Fruit fly (Drosophila melanogaster): ENCODE data around the gene Ag5r.

The Ag5r gene

dm6 chrX:14825470-14825787, 39.1 kb upstream of the Ag5r start:
- no peak for TF ChIP-seq CG7987 (GFP tag; optimal IDR thresholded peaks at IDR 0.05)
- peak; percentile 62 for TF ChIP-seq CG17385 (GFP tag; optimal IDR thresholded peaks at IDR 0.05)
- TF ChIP-seq Opbp (GFP tag; IDR thresholded peaks at IDR 0.05; ENCODE audit: partially characterized antibody): 0 out of 3 replicates have a peak, but pooled peaks have one; percentile 22
- TF ChIP-seq Dad (GFP tag; optimal IDR thresholded peaks at IDR 0.05): no peak
- TF ChIP-seq CG4360 (GFP tag; IDR thresholded peaks at IDR 0.05): peak; percentile 96
- no peak for TF ChIP-seq Ada2b (GFP tag; IDR thresholded peaks at IDR 0.05)
- TF ChIP-seq crol (GFP tag; IDR thresholded peaks at IDR 0.05): 0 out of 2 replicates have a peak, but pooled peaks have one; percentile 72

dm6 chrX:14824690-14825469, 38.5 kb upstream of the Ag5r start:
- TF ChIP-seq az2 (GFP tag; optimal IDR thresholded peaks at IDR 0.05): no peak
- no peak for TF ChIP-seq bcd (GFP tag; optimal IDR thresholded peaks at IDR 0.05)
- TF ChIP-seq gsb-n (tag; optimal IDR thresholded peaks at IDR 0.05): no peak
- peak in 1 of 2 experiments; percentile 32 for TF ChIP-seq Pdp1 (GFP tag; optimal IDR thresholded peaks at IDR 0.05)
- TF ChIP-seq CG3065 (GFP tag; optimal IDR thresholded peaks at IDR 0.05): peak; percentile 48
- TF ChIP-seq ap (GFP tag; IDR thresholded peaks at IDR 0.05): no peak
- TF ChIP-seq fd96Cb (tag; optimal IDR thresholded peaks at IDR 0.05): no peak
- TF ChIP-seq CG4360 (GFP tag; IDR thresholded peaks at IDR 0.05): peak; percentile 94
- peak; percentile 35 to 44 for TF ChIP-seq Trl (optimal IDR thresholded peaks at IDR 0.05)
- no peak for TF ChIP-seq Trl (GFP tag; optimal IDR thresholded peaks at IDR 0.05)
- TF ChIP-seq wek (GFP tag; optimal IDR thresholded peaks at IDR 0.05): no peak
- peak; percentile 42 for TF ChIP-seq CG1832 (GFP tag; optimal IDR thresholded peaks at IDR 0.05)
- peak; percentile 51 for TF ChIP-seq Med (GFP tag)
- no peak for TF ChIP-seq dmrt11E (tag; optimal IDR thresholded peaks at IDR 0.05)
- TF ChIP-seq Ets65A (GFP tag): peak; percentile 54
- no peak for TF ChIP-seq zf30C (GFP tag; optimal IDR thresholded peaks at IDR 0.05)
- 0 out of 3 replicates have a peak, but pooled peaks have one; percentile 7 for TF ChIP-seq so (GFP tag; IDR thresholded peaks at IDR 0.05)
- TF ChIP-seq Meics (GFP tag; optimal IDR thresholded peaks at IDR 0.05): no peak
- TF ChIP-seq CG2889 (GFP tag; IDR thresholded peaks at IDR 0.05): no peak
- peak; percentile 35 for TF ChIP-seq CG17385 (GFP tag; optimal IDR thresholded peaks at IDR 0.05)
- no peak for TF ChIP-seq Stat92E (GFP tag; optimal IDR thresholded peaks at IDR 0.05)
- peak; percentile 38 for TF ChIP-seq cg (GFP tag; optimal IDR thresholded peaks at IDR 0.05)
- no peak for TF ChIP-seq Dbx (GFP tag; IDR thresholded peaks at IDR 0.05)
- no peak for TF ChIP-seq CG17361 (GFP tag; IDR thresholded peaks at IDR 0.05)
- TF ChIP-seq Awh (GFP tag; IDR thresholded peaks at IDR 0.05): 0 out of 2 replicates have a peak, but pooled peaks have one; percentile 23
- no peak for TF ChIP-seq CG9932 (GFP tag; IDR thresholded peaks at IDR 0.05)
- no peak; the same call in 1 of the 2 replicates for TF ChIP-seq Scr (GFP tag; IDR thresholded peaks at IDR 0.05; ENCODE audit: partially characterized antibody)
- peak; percentile 94 for TF ChIP-seq onecut (GFP tag; IDR thresholded peaks at IDR 0.05)

dm6 chrX:14812239-14812638, 25.9 kb upstream of the Ag5r start:
- TF ChIP-seq btn (GFP tag; optimal IDR thresholded peaks at IDR 0.05): no peak
- TF ChIP-seq p53 (GFP tag; optimal IDR thresholded peaks at IDR 0.05): no peak
- 0 out of 2 replicates have a peak, but pooled peaks have one; percentile 12 for TF ChIP-seq Ada2b (GFP tag; IDR thresholded peaks at IDR 0.05)
- TF ChIP-seq mirr (GFP tag; optimal IDR thresholded peaks at IDR 0.05): no peak
- no peak for TF ChIP-seq HLH54F (GFP tag; optimal IDR thresholded peaks at IDR 0.05)
- no peak for TF ChIP-seq CG3838 (GFP tag; optimal IDR thresholded peaks at IDR 0.05)
- TF ChIP-seq dmrt99B (tag; optimal IDR thresholded peaks at IDR 0.05): peak; percentile 1
- no peak for TF ChIP-seq wek (GFP tag; optimal IDR thresholded peaks at IDR 0.05)
- no peak for TF ChIP-seq CG32772 (GFP tag; IDR thresholded peaks at IDR 0.05)
- TF ChIP-seq bigmax (GFP tag; optimal IDR thresholded peaks at IDR 0.05): no peak
- 0 out of 2 replicates have a peak, but pooled peaks have one; percentile 25 for TF ChIP-seq CG3847 (GFP tag; IDR thresholded peaks at IDR 0.05)
- no peak for TF ChIP-seq CG11085 (GFP tag; IDR thresholded peaks at IDR 0.05)
- no peak for TF ChIP-seq CG6654 (GFP tag; optimal IDR thresholded peaks at IDR 0.05)
- TF ChIP-seq B-H2 (GFP tag; optimal IDR thresholded peaks at IDR 0.05): no peak
- no peak for TF ChIP-seq toy (GFP tag; IDR thresholded peaks at IDR 0.05)
- TF ChIP-seq zen2 (GFP tag; IDR thresholded peaks at IDR 0.05; ENCODE audit: partially characterized antibody): no peak
- no peak for TF ChIP-seq ems (GFP tag; optimal IDR thresholded peaks at IDR 0.05)
- no peak for TF ChIP-seq CG3065 (GFP tag; optimal IDR thresholded peaks at IDR 0.05)
- no peak for TF ChIP-seq CG9797 (GFP tag; optimal IDR thresholded peaks at IDR 0.05)
